Worm (Caenorhabditis elegans): ENCODE measurements around the gene W05E10.2.

- TF ChIP-seq blmp-1 (tag; optimal IDR thresholded peaks at IDR 0.05), result no peak
- no peak for TF ChIP-seq nhr-76 (tag; optimal IDR thresholded peaks at IDR 0.05)
- TF ChIP-seq elt-3 (tag; optimal IDR thresholded peaks at IDR 0.05), result no peak
- TF ChIP-seq ceh-39 (tag; optimal IDR thresholded peaks at IDR 0.05), result no peak
- TF ChIP-seq tbx-8 (GFP tag; optimal IDR thresholded peaks at IDR 0.05), result no peak
Measured at ce11 chrV:11715797-11716196, 28.8 kb downstream of the W05E10.2 start, which contains the start of gene tre-3.

Data from whole organism, mixed stage, embryonic.